Fruit fly (Drosophila melanogaster) whole organism, embryonic: ENCODE data around the gene Gyc89Da.

Experiments used
- Blimp-1 ChIP-seq: fragments of 200-800 bp; sonication (Bioruptor generic); optimal IDR thresholded peaks from 3 replicates; lab custom pipeline; 2018; ENCODE audit warnings: missing biosample characterization, missing genetic modification characterization, mild to moderate bottlenecking, moderate library complexity, missing genetic modification reagents
- CG11456 ChIP-seq: fragments of 200-800 bp; sonication (Bioruptor generic); IDR thresholded peaks from 3 replicates; pipeline ENCODE4 v1.3.6; 2022; ENCODE audit warnings: missing biosample characterization, missing genetic modification characterization
- CG13287 ChIP-seq: fragments of 200-800 bp; sonication (Bioruptor generic); IDR thresholded peaks from 2 replicates; pipeline ENCODE4 v1.3.6; 2022; ENCODE audit warnings: missing biosample characterization, missing genetic modification characterization; ENCODE audit not compliant: partially characterized antibody
- CG2116 ChIP-seq: fragments of 200-800 bp; sonication (Bioruptor generic); optimal IDR thresholded peaks from 3 replicates; lab custom pipeline; 2018; ENCODE audit warnings: missing biosample characterization, mild to moderate bottlenecking, missing genetic modification characterization
- CG30403 ChIP-seq: fragments of 200-800 bp; sonication (Bioruptor generic); optimal IDR thresholded peaks from 3 replicates; lab custom pipeline; 2016; ENCODE audit warnings: missing biosample characterization, missing genetic modification characterization
- CG31365 ChIP-seq: fragments of 200-800 bp; sonication (Bioruptor generic); optimal IDR thresholded peaks from 2 replicates; lab custom pipeline; 2018; ENCODE audit warnings: missing biosample characterization, mild to moderate bottlenecking, missing genetic modification characterization
- CG34224 ChIP-seq: fragments of 200-800 bp; sonication (Bioruptor generic); IDR thresholded peaks from 3 replicates; pipeline ENCODE4 v1.3.6; 2022; ENCODE audit warnings: missing biosample characterization, missing genetic modification characterization; ENCODE audit not compliant: partially characterized antibody
- CG3726 ChIP-seq: fragments of 200-800 bp; sonication (Bioruptor generic); IDR thresholded peaks from 3 replicates; pipeline ENCODE4, ENCODE4 v1.3.6; 2022; ENCODE audit warnings: missing biosample characterization, missing genetic modification characterization
- CG3995 ChIP-seq: fragments of 200-800 bp; sonication (Bioruptor generic); optimal IDR thresholded peaks from 3 replicates; lab custom pipeline; 2016; ENCODE audit warnings: missing biosample characterization, missing genetic modification characterization
- CG5180 ChIP-seq: fragments of 200-800 bp; sonication (Bioruptor generic); optimal IDR thresholded peaks from 3 replicates; lab custom pipeline; 2017; ENCODE audit warnings: missing biosample characterization, missing genetic modification characterization, mild to moderate bottlenecking, moderate library complexity, missing genetic modification reagents
- CG7271 ChIP-seq: fragments of 200-800 bp; sonication (Bioruptor generic); optimal IDR thresholded peaks from 2 replicates; lab custom pipeline; 2018; ENCODE audit warnings: missing biosample characterization, mild to moderate bottlenecking, missing genetic modification characterization, moderate library complexity
- CG7357 ChIP-seq: fragments of 200-800 bp; sonication (Bioruptor generic); IDR thresholded peaks from 3 replicates; pipeline ENCODE4 v1.3.6; 2022; ENCODE audit warnings: missing biosample characterization, missing genetic modification characterization
- Dll ChIP-seq: fragments of 200-800 bp; sonication (Bioruptor generic); IDR thresholded peaks from 4 replicates; pipeline ENCODE4 v1.3.6; 2022; ENCODE audit warnings: missing biosample characterization, missing genetic modification characterization; ENCODE audit not compliant: partially characterized antibody
- Dp ChIP-seq: fragments of 200-800 bp; sonication (Bioruptor generic); optimal IDR thresholded peaks from 2 replicates; lab custom pipeline; 2018; ENCODE audit warnings: missing biosample characterization, mild to moderate bottlenecking, missing genetic modification characterization, moderate library complexity
- Dref ChIP-seq: fragments of 200-800 bp; sonication (Bioruptor generic); IDR thresholded peaks from 2 replicates; pipeline ENCODE4 v1.3.6; 2022; ENCODE audit warnings: missing biosample characterization, missing genetic modification characterization
- Ets65A ChIP-seq: fragments of 200-800 bp; sonication (Bioruptor generic); peaks from one replicate; lab custom pipeline; 2016; ENCODE audit warnings: missing biosample characterization, missing genetic modification characterization
- Ets97D ChIP-seq: fragments of 200-800 bp; sonication (Bioruptor generic); optimal IDR thresholded peaks from 3 replicates; lab custom pipeline; 2016; ENCODE audit warnings: missing biosample characterization, missing genetic modification characterization
- HLH4C ChIP-seq: fragments of 200-800 bp; sonication (Bioruptor generic); IDR thresholded peaks from 3 replicates; pipeline ENCODE4 v1.3.6; 2022; ENCODE audit warnings: missing biosample characterization, missing genetic modification characterization; ENCODE audit not compliant: partially characterized antibody
- MBD-R2 ChIP-seq: fragments of 200-800 bp; sonication (Bioruptor generic); IDR thresholded peaks from 2 replicates; pipeline ENCODE4 v1.3.6; 2022; ENCODE audit warnings: missing biosample characterization, missing genetic modification characterization
- Med ChIP-seq: fragments of 200-800 bp; sonication (Bioruptor generic); peaks from one replicate; lab custom pipeline; 2016; ENCODE audit warnings: missing biosample characterization, missing genetic modification characterization, mild to moderate bottlenecking, inconsistent platforms, moderate library complexity
- Myb ChIP-seq: fragments of 200-800 bp; sonication (Bioruptor generic); optimal IDR thresholded peaks from 2 replicates; lab custom pipeline; 2016; ENCODE audit warnings: missing biosample characterization, missing genetic modification characterization
- NC2α ChIP-seq: fragments of 200-800 bp; sonication (Bioruptor generic); optimal IDR thresholded peaks from 2 replicates; lab custom pipeline; 2016; ENCODE audit warnings: missing biosample characterization, missing genetic modification characterization
- NFAT ChIP-seq: fragments of 200-800 bp; sonication (Bioruptor generic); IDR thresholded peaks from 2 replicates; pipeline ENCODE4 v1.3.6; 2022; ENCODE audit warnings: missing biosample characterization, missing genetic modification characterization
- PHDP ChIP-seq: fragments of 200-800 bp; sonication (Bioruptor generic); optimal IDR thresholded peaks from 3 replicates; lab custom pipeline; 2018; ENCODE audit warnings: missing biosample characterization, mild to moderate bottlenecking, missing genetic modification characterization, moderate library complexity
- Sry-δ ChIP-seq: fragments of 200-800 bp; sonication (Bioruptor generic); optimal IDR thresholded peaks from 2 replicates; lab custom pipeline; 2016; ENCODE audit warnings: missing biosample characterization, missing genetic modification characterization
- YL-1 ChIP-seq: fragments of 200-800 bp; sonication (Bioruptor generic); optimal IDR thresholded peaks from 3 replicates; lab custom pipeline; 2017; ENCODE audit warnings: missing biosample characterization, mild to moderate bottlenecking, missing genetic modification characterization
- abd-A ChIP-seq: fragments of 200-800 bp; sonication (Bioruptor generic); optimal IDR thresholded peaks from 3 replicates; lab custom pipeline; 2019; ENCODE audit warnings: missing biosample characterization, mild to moderate bottlenecking, missing genetic modification characterization, moderate library complexity
- amos ChIP-seq: fragments of 200-800 bp; sonication (Bioruptor generic); IDR thresholded peaks from 2 replicates; pipeline ENCODE4 v1.3.6; 2022; ENCODE audit warnings: missing biosample characterization, missing genetic modification characterization; ENCODE audit not compliant: partially characterized antibody
- ato ChIP-seq: fragments of 200-800 bp; sonication (Bioruptor generic); IDR thresholded peaks from 2 replicates; pipeline ENCODE4 v1.3.6; 2022; ENCODE audit warnings: missing biosample characterization, missing genetic modification characterization; ENCODE audit not compliant: partially characterized antibody
- bbx ChIP-seq: fragments of 200-800 bp; sonication (Bioruptor generic); IDR thresholded peaks from 2 replicates; pipeline ENCODE4 v1.3.6; 2022; ENCODE audit warnings: missing biosample characterization, missing genetic modification characterization; ENCODE audit not compliant: partially characterized antibody
- bigmax ChIP-seq: fragments of 200-800 bp; sonication (Bioruptor generic); optimal IDR thresholded peaks from 2 replicates; lab custom pipeline; 2018; ENCODE audit warnings: missing biosample characterization, mild to moderate bottlenecking, missing genetic modification characterization
- crp ChIP-seq, 2 experiments: fragments of 200-800 bp; sonication (Bioruptor generic); optimal IDR thresholded peaks; 2 replicates in 1 of 2; 3 replicates in 1 of 2; lab custom pipeline; 2017; ENCODE audit warnings: missing biosample characterization in 2 of 2, missing genetic modification characterization in 2 of 2, mild to moderate bottlenecking in 1 of 2, moderate library complexity in 1 of 2
- en ChIP-seq: fragments of 200-800 bp; sonication (Bioruptor generic); optimal IDR thresholded peaks from 2 replicates; lab custom pipeline; 2016; ENCODE audit warnings: missing biosample characterization, missing genetic modification characterization
- fd96Cb ChIP-seq: fragments of 200-800 bp; sonication (Bioruptor generic); optimal IDR thresholded peaks from 2 replicates; lab custom pipeline; 2018; ENCODE audit warnings: missing biosample characterization, mild to moderate bottlenecking, missing genetic modification characterization, moderate library complexity
- knrl ChIP-seq: fragments of 200-800 bp; sonication (Bioruptor generic); IDR thresholded peaks from 3 replicates; pipeline ENCODE4 v1.3.6; 2022; ENCODE audit warnings: missing biosample characterization, missing genetic modification characterization; ENCODE audit not compliant: partially characterized antibody
- nerfin-2 ChIP-seq: fragments of 200-800 bp; sonication (Bioruptor generic); IDR thresholded peaks from 2 replicates; pipeline ENCODE4 v1.3.6; 2022; ENCODE audit warnings: missing biosample characterization, missing genetic modification characterization; ENCODE audit not compliant: partially characterized antibody
- nom ChIP-seq: fragments of 200-800 bp; sonication (Bioruptor generic); optimal IDR thresholded peaks from 2 replicates; lab custom pipeline; 2017; ENCODE audit warnings: missing biosample characterization, missing genetic modification characterization, mild to moderate bottlenecking, moderate library complexity, missing genetic modification reagents
- pzg ChIP-seq: fragments of 200-800 bp; sonication (Bioruptor generic); optimal IDR thresholded peaks from 3 replicates; lab custom pipeline; 2018; ENCODE audit warnings: missing biosample characterization, mild to moderate bottlenecking, missing genetic modification characterization, moderate library complexity
- sens ChIP-seq: fragments of 200-800 bp; sonication (Bioruptor generic); peaks from one replicate; lab custom pipeline; 2016; ENCODE audit warnings: missing biosample characterization, missing genetic modification characterization
- seq ChIP-seq: fragments of 200-800 bp; sonication (Bioruptor generic); IDR thresholded peaks from 2 replicates; pipeline ENCODE4 v1.3.6; 2022; ENCODE audit warnings: missing biosample characterization, missing genetic modification characterization
- shn ChIP-seq: fragments of 200-800 bp; sonication (Bioruptor generic); optimal IDR thresholded peaks from 3 replicates; lab custom pipeline; 2016; ENCODE audit warnings: missing biosample characterization, missing genetic modification characterization
- sna ChIP-seq: fragments of 200-800 bp; sonication (Bioruptor generic); IDR thresholded peaks from 2 replicates; pipeline ENCODE4 v1.3.6; 2022; ENCODE audit warnings: missing biosample characterization, missing genetic modification characterization; ENCODE audit not compliant: partially characterized antibody
- trem ChIP-seq: fragments of 200-800 bp; optimal IDR thresholded peaks from 3 replicates; lab custom pipeline; 2019; ENCODE audit warnings: missing biosample characterization, mild to moderate bottlenecking, missing genetic modification characterization, moderate library complexity
- unc-4 ChIP-seq: fragments of 200-800 bp; sonication (Bioruptor generic); IDR thresholded peaks from 2 replicates; pipeline ENCODE4 v1.3.6; 2022; ENCODE audit warnings: missing biosample characterization, missing genetic modification characterization; ENCODE audit not compliant: partially characterized antibody
- wor ChIP-seq: fragments of 200-800 bp; sonication (Bioruptor generic); IDR thresholded peaks from 2 replicates; pipeline ENCODE4 v1.3.6; 2022; ENCODE audit warnings: missing biosample characterization, missing genetic modification characterization
- z ChIP-seq: fragments of 200-800 bp; sonication (Bioruptor generic); IDR thresholded peaks from 3 replicates; pipeline ENCODE4 v1.3.6; 2022; ENCODE audit warnings: missing biosample characterization, missing genetic modification characterization

Gene Gyc89Da

DNA sequence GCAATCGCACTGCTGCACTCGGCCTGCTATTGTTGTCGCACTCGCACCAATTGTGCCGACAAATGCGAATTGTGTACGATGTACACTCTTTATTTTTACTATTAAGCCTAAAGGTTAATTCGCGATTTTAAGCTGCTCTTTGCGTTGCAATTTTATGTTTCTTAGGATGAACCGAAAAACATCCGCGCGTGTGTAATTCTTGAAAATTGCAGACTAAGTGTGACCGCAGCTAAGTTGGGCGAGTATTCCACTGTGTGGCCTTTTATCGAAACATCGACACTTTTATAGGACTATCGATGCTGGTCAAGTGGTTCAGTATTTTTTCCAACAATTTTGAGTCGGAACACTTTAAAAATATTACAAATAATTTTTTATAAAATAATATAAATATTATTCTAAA lies 18.8 kb upstream of the Gyc89Da start, which contains the start of gene Pak3 (continued):
- no peak for TF ChIP-seq CG3726
- no peak for TF ChIP-seq CG7271
- no peak for TF ChIP-seq shn (GFP tag; lab: Kevin White, UChicago)
- peak; percentile 67; the same call in 2 of the 3 replicates for TF ChIP-seq CG7357 (GFP tag; lab: Robert Waterston, UW)
- no peak for TF ChIP-seq NC2α
- TF ChIP-seq CG5180 (GFP tag; lab: Kevin White, UChicago), result no peak
- TF ChIP-seq Myb (GFP tag; lab: Kevin White, UChicago), result no peak
- no peak for TF ChIP-seq z (GFP tag; lab: Robert Waterston, UW)

DNA sequence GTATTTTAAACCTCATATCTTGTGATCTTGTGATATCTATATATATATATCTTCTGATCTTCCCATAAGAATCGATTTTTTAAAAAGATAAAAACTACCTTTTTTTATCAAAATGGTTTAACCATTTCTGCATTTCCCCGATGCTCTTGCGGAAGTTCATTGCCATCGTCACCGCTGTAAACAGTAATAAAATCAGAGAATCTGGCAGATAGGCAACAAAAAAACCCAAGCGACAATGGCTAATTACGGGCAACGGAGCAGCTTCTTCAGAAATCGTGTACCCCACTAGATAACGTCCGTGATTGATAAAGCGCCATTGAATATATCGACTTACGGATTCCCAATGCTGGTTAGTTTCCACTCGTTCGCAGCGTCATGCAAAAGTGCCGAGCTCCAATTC lies 18.2 kb upstream of the Gyc89Da start, which contains the start of gene CG10405:
TSS of gene CG10405 (plus strand) at position 301 of the 400 bp plus-strand sequence.
- TF ChIP-seq sens (peak; percentile 31), YL-1 (GFP tag; lab: Kevin White, UChicago) (no peak)

DNA sequence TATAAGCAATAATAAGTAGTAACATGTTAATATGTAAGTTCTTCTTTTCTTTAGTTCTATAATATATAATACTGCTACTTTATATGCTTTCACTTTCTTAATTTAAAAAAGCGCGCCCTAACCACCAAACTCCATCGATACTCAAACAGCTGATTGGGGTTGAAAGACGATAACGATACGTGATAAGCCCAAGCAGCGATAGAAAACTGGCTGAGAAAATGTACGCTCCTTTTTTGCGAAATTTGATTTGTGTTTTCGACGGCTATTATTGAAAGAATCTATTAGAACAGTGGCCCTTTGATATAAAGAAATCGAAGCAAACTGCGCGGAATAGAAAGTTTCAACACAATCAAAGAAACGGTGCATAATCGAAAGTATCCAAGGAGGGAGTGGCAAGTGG lies 16.5 kb upstream of the Gyc89Da start, which contains the start of gene CG14883:
TSS of gene CG14883 (plus strand) at position 178 of the 400 bp plus-strand sequence.
- peak; percentile 55; the same call in 1 of the 2 replicates for TF ChIP-seq sna (GFP tag; lab: Robert Waterston, UW)
- TF ChIP-seq wor, result no peak
- TF ChIP-seq CG30403, result no peak
- TF ChIP-seq abd-A, result no peak
- TF ChIP-seq CG31365 (tag; lab: Kevin White, UChicago), result no peak
- peak; percentile 58 for TF ChIP-seq trem (tag; lab: Kevin White, UChicago)
- peak; percentile 44; the same call in 1 of the 2 replicates for TF ChIP-seq amos (GFP tag; lab: Robert Waterston, UW)
- TF ChIP-seq crp (GFP tag; optimal IDR thresholded peaks at IDR 0.05; lab: Kevin White, UChicago), result peak in 1 of 2 experiments; percentile 89
- peak; percentile 43 for TF ChIP-seq pzg
- TF ChIP-seq Dll, result peak; percentile 58; the same call in 2 of the 4 replicates
- peak; percentile 88 for TF ChIP-seq Dp (GFP tag; lab: Kevin White, UChicago)
- TF ChIP-seq en (GFP tag; lab: Kevin White, UChicago), result no peak
- 0 out of 3 replicates have a peak, but pooled peaks have one; percentile 17 for TF ChIP-seq knrl (GFP tag; lab: Robert Waterston, UW)
- TF ChIP-seq PHDP (tag; lab: Kevin White, UChicago), result no peak
- peak; percentile 79 for TF ChIP-seq bigmax
- TF ChIP-seq CG2116, result peak; percentile 70
- no peak for TF ChIP-seq CG11456 (GFP tag; lab: Robert Waterston, UW)
- TF ChIP-seq Ets97D (GFP tag; lab: Kevin White, UChicago), result no peak
- peak; percentile 58 for TF ChIP-seq HLH4C (GFP tag; lab: Robert Waterston, UW)
- no peak for TF ChIP-seq fd96Cb (tag; lab: Kevin White, UChicago)
- TF ChIP-seq nom (GFP tag; lab: Kevin White, UChicago), result no peak
- peak; percentile 69 for TF ChIP-seq CG13287 (GFP tag; lab: Robert Waterston, UW)
- peak; percentile 33; the same call in 1 of the 2 replicates for TF ChIP-seq ato (GFP tag; lab: Robert Waterston, UW)
- peak; percentile 69 for TF ChIP-seq Dref
- TF ChIP-seq Med (GFP tag; lab: Kevin White, UChicago), result no peak
- TF ChIP-seq Sry-δ (GFP tag; lab: Kevin White, UChicago), result peak; percentile 27
- TF ChIP-seq NFAT (GFP tag; lab: Robert Waterston, UW), result no peak
- peak; percentile 98 for TF ChIP-seq Blimp-1 (GFP tag; lab: Kevin White, UChicago)
- peak; percentile 52; the same call in 1 of the 2 replicates for TF ChIP-seq unc-4 (GFP tag; lab: Robert Waterston, UW)
- peak; percentile 72 for TF ChIP-seq CG34224 (GFP tag; lab: Robert Waterston, UW)
- TF ChIP-seq seq (GFP tag; lab: Robert Waterston, UW), result no peak
- TF ChIP-seq bbx (GFP tag; lab: Robert Waterston, UW), result peak; percentile 65; the same call in 1 of the 2 replicates
- peak; percentile 75 for TF ChIP-seq CG3995
- TF ChIP-seq MBD-R2 (GFP tag; lab: Robert Waterston, UW), result peak; percentile 54
- no peak for TF ChIP-seq Ets65A (GFP tag; lab: Kevin White, UChicago)
- peak; percentile 46; the same call in 1 of the 2 replicates for TF ChIP-seq nerfin-2 (GFP tag; lab: Robert Waterston, UW)
